Worm (Caenorhabditis elegans): ENCODE measurements around the gene abu-11.

The abu-11 gene

ce11 chrII:159294-159922 lies 35.0 kb downstream of the abu-11 start:
- no peak for TF ChIP-seq F37B4.10 (GFP tag; IDR thresholded peaks at IDR 0.05)
- TF ChIP-seq nhr-90 (tag; optimal IDR thresholded peaks at IDR 0.05) = no peak
- TF ChIP-seq ceh-79 (tag; optimal IDR thresholded peaks at IDR 0.05) = no peak
- TF ChIP-seq sdz-38 (tag; optimal IDR thresholded peaks at IDR 0.05) = no peak
- TF ChIP-seq snpc-4 (GFP tag; optimal IDR thresholded peaks at IDR 0.05) = no peak
- TF ChIP-seq snpc-4 (tag; optimal IDR thresholded peaks at IDR 0.05) = no peak
- TF ChIP-seq nfya-1 (tag; optimal IDR thresholded peaks at IDR 0.05; ENCODE audit: borderline replicate concordance, insufficient read depth) = no peak
- TF ChIP-seq ceh-27 (GFP tag; optimal IDR thresholded peaks at IDR 0.05) = peak; percentile 13
- TF ChIP-seq dpff-1 (tag; optimal IDR thresholded peaks at IDR 0.05) = no peak
- TF ChIP-seq T07F8.4 (tag; optimal IDR thresholded peaks at IDR 0.05) = no peak
- TF ChIP-seq F23B12.7 (tag; optimal IDR thresholded peaks at IDR 0.05; ENCODE audit: insufficient read depth) = no peak
- no peak for TF ChIP-seq ztf-25 (GFP tag; IDR thresholded peaks at IDR 0.05)
- TF ChIP-seq lin-26 (GFP tag; IDR thresholded peaks at IDR 0.05) = no peak
- no peak for TF ChIP-seq hlh-12 (tag; optimal IDR thresholded peaks at IDR 0.05)
- TF ChIP-seq hmg-1.2 (GFP tag; IDR thresholded peaks at IDR 0.05) = peak; percentile 61; the same call in 1 of the 2 replicates
- TF ChIP-seq Y67H2A.10 (GFP tag; conservative IDR thresholded peaks at IDR 0.05) = no peak
- no peak for TF ChIP-seq snpc-1.3 (tag; optimal IDR thresholded peaks at IDR 0.05; ENCODE audit: insufficient read depth)
- no peak for TF ChIP-seq rec-8 (tag; optimal IDR thresholded peaks at IDR 0.05)
- TF ChIP-seq hrde-1 (tag; optimal IDR thresholded peaks at IDR 0.05; ENCODE audit: borderline replicate concordance) = no peak
- no peak for TF ChIP-seq unc-62 (GFP tag; optimal IDR thresholded peaks at IDR 0.05)
- no peak for TF ChIP-seq rcor-1 (GFP tag; IDR thresholded peaks at IDR 0.05)
- no peak for TF ChIP-seq athp-1 (tag; optimal IDR thresholded peaks at IDR 0.05)
- TF ChIP-seq hmg-20 (GFP tag; IDR thresholded peaks at IDR 0.05) = no peak
- no peak for TF ChIP-seq ceh-91 (GFP tag; IDR thresholded peaks at IDR 0.05)
- TF ChIP-seq tbx-9 (tag; optimal IDR thresholded peaks at IDR 0.05; ENCODE audit: borderline replicate concordance) = no peak
- no peak for TF ChIP-seq C17E4.6 (GFP tag; IDR thresholded peaks at IDR 0.05)
- TF ChIP-seq nhr-179 (tag; optimal IDR thresholded peaks at IDR 0.05) = no peak
- TF ChIP-seq attf-3 (GFP tag; conservative IDR thresholded peaks at IDR 0.05) = no peak
- TF ChIP-seq F52B5.7 (tag; optimal IDR thresholded peaks at IDR 0.05) = no peak
- no peak for TF ChIP-seq nhr-120 (GFP tag; IDR thresholded peaks at IDR 0.05)
- no peak for TF ChIP-seq mel-28 (tag; optimal IDR thresholded peaks at IDR 0.05; ENCODE audit: borderline replicate concordance)
- no peak for TF ChIP-seq let-526 (GFP tag; IDR thresholded peaks at IDR 0.05)
- no peak for TF ChIP-seq ztf-18 (tag; optimal IDR thresholded peaks at IDR 0.05)
- TF ChIP-seq attf-6 (GFP tag; IDR thresholded peaks at IDR 0.05) = no peak
- TF ChIP-seq bed-2 (GFP tag; IDR thresholded peaks at IDR 0.05) = no peak
- no peak for TF ChIP-seq C06A6.2 (GFP tag; conservative IDR thresholded peaks at IDR 0.05)
- TF ChIP-seq Y95B8A.8 (GFP tag; IDR thresholded peaks at IDR 0.05) = no peak
- peak; percentile 37 for TF ChIP-seq attf-5 (GFP tag; optimal IDR thresholded peaks at IDR 0.05)
- no peak for TF ChIP-seq cebp-2 (GFP tag; IDR thresholded peaks at IDR 0.05)
- no peak for TF ChIP-seq lsl-1 (GFP tag; optimal IDR thresholded peaks at IDR 0.05)
- TF ChIP-seq Y53G8AR.9 (GFP tag; conservative IDR thresholded peaks at IDR 0.05) = no peak
- TF ChIP-seq ztf-22 (GFP tag; optimal IDR thresholded peaks at IDR 0.05) = no peak
- peak; percentile 44 for TF ChIP-seq nhr-80 (tag; optimal IDR thresholded peaks at IDR 0.05)
- TF ChIP-seq ets-4 (GFP tag; optimal IDR thresholded peaks at IDR 0.05) = no peak
- no peak for TF ChIP-seq madf-3 (GFP tag; IDR thresholded peaks at IDR 0.05)
- TF ChIP-seq somi-1 (GFP tag; optimal IDR thresholded peaks at IDR 0.05) = no peak
- peak; percentile 6 for TF ChIP-seq lin-40 (tag; optimal IDR thresholded peaks at IDR 0.05)
